Worm (Caenorhabditis elegans): ENCODE measurements around the gene exos-7.

DNA sequence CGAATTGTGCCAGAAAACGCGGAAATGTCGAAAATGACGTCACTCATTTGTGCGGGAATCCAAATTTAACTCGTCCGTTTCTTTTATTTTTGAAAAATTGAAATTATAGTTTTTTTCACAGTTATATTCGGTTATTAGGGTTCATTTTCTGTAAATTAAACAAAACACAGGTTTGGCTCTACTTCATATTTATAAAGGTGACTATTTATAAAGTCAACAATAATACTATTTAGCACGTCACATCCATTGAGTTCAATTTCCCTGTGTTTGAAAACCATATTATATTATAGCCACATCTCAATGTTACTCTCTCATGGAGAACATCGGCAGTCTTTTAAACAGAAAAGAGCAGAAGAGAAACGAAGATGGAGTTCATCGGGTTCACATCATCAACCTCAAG, 24.0 kb downstream of the exos-7 start, which contains the start of gene twk-35:
- TF ChIP-seq hmg-4 (GFP tag; optimal IDR thresholded peaks at IDR 0.05), result no peak
- no peak for TF ChIP-seq scrt-1 (GFP tag; IDR thresholded peaks at IDR 0.05)
- no peak for TF ChIP-seq ama-1 (optimal IDR thresholded peaks at IDR 0.05)
- TF ChIP-seq flt-1 (GFP tag; IDR thresholded peaks at IDR 0.05), result no peak
- TF ChIP-seq ceh-13 (GFP tag; optimal IDR thresholded peaks at IDR 0.05), result no peak
- TF ChIP-seq sea-1 (GFP tag; conservative IDR thresholded peaks at IDR 0.05), result no peak
- no peak for TF ChIP-seq hnd-1 (tag; optimal IDR thresholded peaks at IDR 0.05)
- TF ChIP-seq pes-1 (GFP tag; IDR thresholded peaks at IDR 0.05), result no peak
- TF ChIP-seq ceh-36 (tag; optimal IDR thresholded peaks at IDR 0.05), result no peak
- TF ChIP-seq tra-4 (tag; optimal IDR thresholded peaks at IDR 0.05), result no peak
- no peak for TF ChIP-seq ets-7 (tag; optimal IDR thresholded peaks at IDR 0.05)
- TF ChIP-seq tbx-11 (GFP tag; IDR thresholded peaks at IDR 0.05), result no peak
- no peak for TF ChIP-seq hmbx-1 (tag; optimal IDR thresholded peaks at IDR 0.05)
- no peak for TF ChIP-seq tbx-37 (GFP tag; conservative IDR thresholded peaks at IDR 0.05)

All from whole organism, early embryonic.